Fruit fly (Drosophila melanogaster) whole organism, embryonic: ENCODE measurements around the gene CG3119.

Experiments used
- Asciz ChIP-seq: fragments of 200-800 bp; sonication (Bioruptor generic); optimal IDR thresholded peaks from 2 replicates; lab custom pipeline; 2017; ENCODE audit warnings: missing biosample characterization, mild to moderate bottlenecking, missing genetic modification characterization, missing genetic modification reagents
- CG10321 ChIP-seq: fragments of 200-800 bp; sonication (Bioruptor generic); IDR thresholded peaks from 2 replicates; pipeline ENCODE4 v1.3.6; 2022; ENCODE audit warnings: missing biosample characterization, missing genetic modification characterization
- CG11695 ChIP-seq: fragments of 200-800 bp; sonication (Bioruptor generic); IDR thresholded peaks from 3 replicates; pipeline ENCODE4 v1.3.6; 2022; ENCODE audit warnings: missing biosample characterization, missing genetic modification characterization
- CG12219 ChIP-seq: fragments of 200-800 bp; sonication (Bioruptor generic); optimal IDR thresholded peaks from 3 replicates; lab custom pipeline; 2018; ENCODE audit warnings: missing biosample characterization, mild to moderate bottlenecking, missing genetic modification characterization
- CG12769 ChIP-seq: fragments of 200-800 bp; sonication (Bioruptor generic); optimal IDR thresholded peaks from 2 replicates; lab custom pipeline; 2019; ENCODE audit warnings: missing biosample characterization, mild to moderate bottlenecking, missing genetic modification characterization, moderate library complexity
- CG13287 ChIP-seq: fragments of 200-800 bp; sonication (Bioruptor generic); IDR thresholded peaks from 2 replicates; pipeline ENCODE4 v1.3.6; 2022; ENCODE audit warnings: missing biosample characterization, missing genetic modification characterization; ENCODE audit not compliant: partially characterized antibody
- CG13296 ChIP-seq: fragments of 200-800 bp; sonication (Bioruptor generic); optimal IDR thresholded peaks from 3 replicates; lab custom pipeline; 2018; ENCODE audit warnings: missing biosample characterization, mild to moderate bottlenecking, missing genetic modification characterization
- CG15011 ChIP-seq: fragments of 200-800 bp; sonication (Bioruptor generic); optimal IDR thresholded peaks from 3 replicates; lab custom pipeline; 2018; ENCODE audit warnings: missing biosample characterization, mild to moderate bottlenecking, missing genetic modification characterization
- CG17361 ChIP-seq: fragments of 200-800 bp; sonication (Bioruptor generic); IDR thresholded peaks from 3 replicates; pipeline ENCODE4 v1.3.6; 2022; ENCODE audit warnings: missing biosample characterization, missing genetic modification characterization
- CG17802 ChIP-seq: fragments of 200-800 bp; sonication (Bioruptor generic); optimal IDR thresholded peaks from 2 replicates; lab custom pipeline; 2018; ENCODE audit warnings: missing biosample characterization, mild to moderate bottlenecking, missing genetic modification characterization, moderate library complexity
- CG17912 ChIP-seq: fragments of 200-800 bp; sonication (Bioruptor generic); optimal IDR thresholded peaks from 2 replicates; lab custom pipeline; 2018; ENCODE audit warnings: missing biosample characterization, mild to moderate bottlenecking, missing genetic modification characterization
- CG31365 ChIP-seq: fragments of 200-800 bp; sonication (Bioruptor generic); optimal IDR thresholded peaks from 2 replicates; lab custom pipeline; 2018; ENCODE audit warnings: missing biosample characterization, mild to moderate bottlenecking, missing genetic modification characterization
- CG32767 ChIP-seq: fragments of 200-800 bp; sonication (Bioruptor generic); IDR thresholded peaks from 2 replicates; pipeline ENCODE4 v1.3.6; 2022; ENCODE audit warnings: missing biosample characterization, missing genetic modification characterization
- CG33557 ChIP-seq: fragments of 200-800 bp; sonication (Bioruptor generic); optimal IDR thresholded peaks from 2 replicates; lab custom pipeline; 2019; ENCODE audit warnings: missing biosample characterization, mild to moderate bottlenecking, missing genetic modification characterization, moderate library complexity
- CG42726 ChIP-seq: fragments of 200-800 bp; sonication (Bioruptor generic); IDR thresholded peaks from 2 replicates; pipeline ENCODE4 v1.3.6; 2022; ENCODE audit warnings: missing biosample characterization, missing genetic modification characterization; ENCODE audit not compliant: partially characterized antibody
- CG6765 ChIP-seq: fragments of 200-800 bp; sonication (Bioruptor generic); optimal IDR thresholded peaks from 3 replicates; lab custom pipeline; 2017; ENCODE audit warnings: missing biosample characterization, mild to moderate bottlenecking, missing genetic modification characterization
- CG8765 ChIP-seq: fragments of 200-800 bp; sonication (Bioruptor generic); IDR thresholded peaks from 2 replicates; pipeline ENCODE4 v1.3.6; 2022; ENCODE audit warnings: missing biosample characterization, missing genetic modification characterization
- CG9215 ChIP-seq: fragments of 200-800 bp; sonication (Bioruptor generic); IDR thresholded peaks from 2 replicates; pipeline ENCODE4 v1.3.6; 2022; ENCODE audit warnings: missing biosample characterization, missing genetic modification characterization
- CG9727 ChIP-seq: fragments of 200-800 bp; sonication (Bioruptor generic); optimal IDR thresholded peaks from 3 replicates; lab custom pipeline; 2017; ENCODE audit warnings: missing biosample characterization, mild to moderate bottlenecking, missing genetic modification characterization
- CG9817 ChIP-seq: fragments of 200-800 bp; sonication (Bioruptor generic); optimal IDR thresholded peaks from 2 replicates; lab custom pipeline; 2018; ENCODE audit warnings: missing biosample characterization, mild to moderate bottlenecking, missing genetic modification characterization, moderate library complexity
- Chrac-16 ChIP-seq: fragments of 200-800 bp; sonication (Bioruptor generic); optimal IDR thresholded peaks from 3 replicates; lab custom pipeline; 2016; ENCODE audit warnings: missing biosample characterization, missing genetic modification characterization
- CrebB ChIP-seq: fragments of 200-800 bp; sonication (Bioruptor generic); optimal IDR thresholded peaks from 3 replicates; lab custom pipeline; 2018; ENCODE audit warnings: missing biosample characterization, mild to moderate bottlenecking, missing genetic modification characterization
- Dip3 ChIP-seq: fragments of 200-800 bp; sonication (Bioruptor generic); optimal IDR thresholded peaks from 3 replicates; lab custom pipeline; 2016; ENCODE audit warnings: missing biosample characterization, missing genetic modification characterization
- Dp ChIP-seq: fragments of 200-800 bp; sonication (Bioruptor generic); optimal IDR thresholded peaks from 2 replicates; lab custom pipeline; 2018; ENCODE audit warnings: missing biosample characterization, mild to moderate bottlenecking, missing genetic modification characterization, moderate library complexity
- HLH4C ChIP-seq: fragments of 200-800 bp; sonication (Bioruptor generic); IDR thresholded peaks from 3 replicates; pipeline ENCODE4 v1.3.6; 2022; ENCODE audit warnings: missing biosample characterization, missing genetic modification characterization; ENCODE audit not compliant: partially characterized antibody
- Hand ChIP-seq: fragments of 200-800 bp; sonication (Bioruptor generic); optimal IDR thresholded peaks from 2 replicates; lab custom pipeline; 2017; ENCODE audit warnings: mild to moderate bottlenecking, missing biosample characterization, missing genetic modification reagents, missing genetic modification characterization
- Hmr ChIP-seq: fragments of 200-800 bp; sonication (Bioruptor generic); optimal IDR thresholded peaks from 3 replicates; lab custom pipeline; 2017; ENCODE audit warnings: mild to moderate bottlenecking, missing biosample characterization, missing genetic modification reagents, missing genetic modification characterization
- Hsf ChIP-seq: fragments of 200-800 bp; sonication (Bioruptor generic); optimal IDR thresholded peaks from 3 replicates; lab custom pipeline; 2016; ENCODE audit warnings: missing biosample characterization, missing genetic modification characterization
- NK7.1 ChIP-seq: fragments of 200-800 bp; sonication (Bioruptor generic); optimal IDR thresholded peaks from 3 replicates; lab custom pipeline; 2016; ENCODE audit warnings: missing biosample characterization, missing genetic modification characterization
- Ravus ChIP-seq: fragments of 200-800 bp; sonication (Bioruptor generic); IDR thresholded peaks from 2 replicates; pipeline ENCODE4 v1.3.6; 2022; ENCODE audit warnings: missing biosample characterization, missing genetic modification characterization
- Scr ChIP-seq: fragments of 200-800 bp; sonication (Bioruptor generic); IDR thresholded peaks from 2 replicates; pipeline ENCODE4 v1.3.6; 2022; ENCODE audit warnings: missing biosample characterization, missing genetic modification characterization; ENCODE audit not compliant: partially characterized antibody
- Spps ChIP-seq: fragments of 200-800 bp; sonication (Bioruptor generic); optimal IDR thresholded peaks from 2 replicates; lab custom pipeline; 2018; ENCODE audit warnings: missing biosample characterization, mild to moderate bottlenecking, missing genetic modification characterization
- Sry-β ChIP-seq: fragments of 200-800 bp; sonication (Bioruptor generic); optimal IDR thresholded peaks from 2 replicates; lab custom pipeline; 2018; ENCODE audit warnings: missing biosample characterization, mild to moderate bottlenecking, missing genetic modification characterization, moderate library complexity
- dysf ChIP-seq: fragments of 200-800 bp; sonication (Bioruptor generic); IDR thresholded peaks from 3 replicates; pipeline ENCODE4 v1.3.6; 2022; ENCODE audit warnings: missing biosample characterization, missing genetic modification characterization
- esg ChIP-seq: fragments of 200-800 bp; sonication (Bioruptor generic); conservative IDR thresholded peaks from 2 replicates; pipeline ENCODE4 v1.3.6; 2022; ENCODE audit warnings: missing biosample characterization, missing genetic modification characterization
- gfzf ChIP-seq: fragments of 200-800 bp; sonication (Bioruptor generic); optimal IDR thresholded peaks from 2 replicates; lab custom pipeline; 2016; ENCODE audit warnings: missing biosample characterization, mild to moderate bottlenecking, missing genetic modification characterization, moderate library complexity
- gro ChIP-seq: fragments of 200-800 bp; sonication (Bioruptor generic); optimal IDR thresholded peaks from 2 replicates; lab custom pipeline; 2016; ENCODE audit warnings: missing biosample characterization, missing genetic modification characterization
- maf-S ChIP-seq: fragments of 200-800 bp; sonication (Bioruptor generic); optimal IDR thresholded peaks from 2 replicates; lab custom pipeline; 2016; ENCODE audit warnings: missing biosample characterization, missing genetic modification characterization
- mirr ChIP-seq: fragments of 200-800 bp; sonication (Bioruptor generic); optimal IDR thresholded peaks from 3 replicates; lab custom pipeline; 2018; ENCODE audit warnings: missing biosample characterization, mild to moderate bottlenecking, missing genetic modification characterization
- pita ChIP-seq: fragments of 200-800 bp; sonication (Bioruptor generic); optimal IDR thresholded peaks from 2 replicates; lab custom pipeline; 2017; ENCODE audit warnings: missing biosample characterization, mild to moderate bottlenecking, missing genetic modification characterization
- prd ChIP-seq, 3 experiments: fragments of >200 bp in 2 of 3; fragments of 200-800 bp in 1 of 3; sonication (Bioruptor generic) in 1 of 3; optimal IDR thresholded peaks in 2 of 3; IDR thresholded peaks in 1 of 3; 2 replicates in 2 of 3; 3 replicates in 1 of 3; pipeline versions ENCODE4 v1.3.6 to Lab custom; 2017 to 2022; ENCODE audit warnings: missing biosample characterization in 1 of 3, missing genetic modification characterization in 1 of 3
- scrt ChIP-seq: fragments of 200-800 bp; sonication (Bioruptor generic); optimal IDR thresholded peaks from 2 replicates; lab custom pipeline; 2018; ENCODE audit warnings: missing biosample characterization, mild to moderate bottlenecking, missing genetic modification characterization, moderate library complexity
- sisA ChIP-seq: fragments of 200-800 bp; sonication (Bioruptor generic); IDR thresholded peaks from 2 replicates; pipeline ENCODE4 v1.3.6; 2022; ENCODE audit warnings: missing biosample characterization, missing genetic modification characterization
- toy ChIP-seq: fragments of 200-800 bp; sonication (Bioruptor generic); IDR thresholded peaks from 2 replicates; pipeline ENCODE4 v1.3.6; 2022; ENCODE audit warnings: missing biosample characterization, missing genetic modification characterization
- trem ChIP-seq: fragments of 200-800 bp; optimal IDR thresholded peaks from 3 replicates; lab custom pipeline; 2019; ENCODE audit warnings: missing biosample characterization, mild to moderate bottlenecking, missing genetic modification characterization, moderate library complexity
- ttk ChIP-seq: fragments of 200-800 bp; sonication (Bioruptor generic); IDR thresholded peaks from 2 replicates; pipeline ENCODE4 v2.1.2; 2022; ENCODE audit warnings: missing biosample characterization, missing genetic modification characterization
- tup ChIP-seq: fragments of 200-800 bp; sonication (Bioruptor generic); optimal IDR thresholded peaks from 2 replicates; lab custom pipeline; 2016; ENCODE audit warnings: missing biosample characterization, mild to moderate bottlenecking, missing genetic modification characterization, moderate library complexity
- tx ChIP-seq: fragments of 200-800 bp; sonication (Bioruptor generic); optimal IDR thresholded peaks from 2 replicates; lab custom pipeline; 2016; ENCODE audit warnings: missing biosample characterization, missing genetic modification characterization

The CG3119 gene

dm6 chr2L:2882968-2883702, 45.5 kb upstream of the CG3119 start (continued):
- TF ChIP-seq tup (peak; percentile 29), Hsf (peak; percentile 49), CG13287 (GFP tag; lab: Robert Waterston, UW) (peak; percentile 38; the same call in 1 of the 2 replicates), CG17912 (GFP tag; lab: Kevin White, UChicago) (no peak), pita (GFP tag; lab: Kevin White, UChicago) (no peak), CG12769 (peak; percentile 63), CG17802 (tag; lab: Kevin White, UChicago) (no peak), Asciz (peak; percentile 64), prd (optimal IDR thresholded peaks at IDR 0.05; lab: Kevin White, UChicago) (no peak), prd (GFP tag; IDR thresholded peaks at IDR 0.05; lab: Robert Waterston, UW) (peak; percentile 33; the same call in 1 of the 3 replicates), Scr (GFP tag; lab: Robert Waterston, UW) (no peak), CG12219 (GFP tag; lab: Kevin White, UChicago) (peak; percentile 25), CG31365 (tag; lab: Kevin White, UChicago) (peak; percentile 43), sisA (peak; percentile 25; the same call in 1 of the 2 replicates), scrt (GFP tag; lab: Kevin White, UChicago) (peak; percentile 15), gfzf (GFP tag; lab: Kevin White, UChicago) (peak; percentile 25), Dip3 (GFP tag; lab: Kevin White, UChicago) (no peak), CG9817 (no peak), Hmr (peak; percentile 80), CG42726 (no peak), CG33557 (GFP tag; lab: Kevin White, UChicago) (no peak), CG9215 (GFP tag; lab: Robert Waterston, UW) (no peak), trem (tag; lab: Kevin White, UChicago) (no peak), dysf (peak; percentile 35; the same call in 1 of the 3 replicates), Spps (tag; lab: Kevin White, UChicago) (no peak), Sry-β (GFP tag; lab: Kevin White, UChicago) (peak; percentile 2), CG17361 (GFP tag; lab: Robert Waterston, UW) (peak; percentile 49; the same call in 2 of the 3 replicates), Ravus (GFP tag; lab: Robert Waterston, UW) (no peak), CG10321 (GFP tag; lab: Robert Waterston, UW) (no peak; the same call in 1 of the 2 replicates), CG32767 (no peak), esg (no peak; the same call in 1 of the 2 replicates), CG8765 (GFP tag; lab: Robert Waterston, UW) (no peak), CG11695 (GFP tag; lab: Robert Waterston, UW) (no peak), maf-S (GFP tag; lab: Kevin White, UChicago) (no peak), CrebB (tag; lab: Kevin White, UChicago) (peak; percentile 78), gro (no peak), Chrac-16 (GFP tag; lab: Kevin White, UChicago) (peak; percentile 16), mirr (peak; percentile 64), CG9727 (peak; percentile 50), CG13296 (peak; percentile 66), ttk (GFP tag; lab: Robert Waterston, UW) (no peak), tx (GFP tag; lab: Kevin White, UChicago) (peak; percentile 12), CG6765 (GFP tag; lab: Kevin White, UChicago) (peak; percentile 58), toy (GFP tag; lab: Robert Waterston, UW) (no peak), Dp (GFP tag; lab: Kevin White, UChicago) (no peak), CG15011 (GFP tag; lab: Kevin White, UChicago) (no peak), Hand (GFP tag; lab: Kevin White, UChicago) (no peak), NK7.1 (GFP tag; lab: Kevin White, UChicago) (no peak), HLH4C (no peak)
